Worm (Caenorhabditis elegans) whole organism, midembryonic: ENCODE results near the gene Y43F8C.15.

ENCODE experiments used
- T22C8.4 ChIP-seq: fragments of 200-800 bp; sonication (Bioruptor generic); IDR thresholded peaks from 2 replicates; pipeline ENCODE4 v1.3.6; 2022; ENCODE audit warnings: missing genetic modification characterization, missing compliant biosample characterization
- ref-1 ChIP-seq: fragments of 200-800 bp; sonication (Bioruptor generic); conservative IDR thresholded peaks from 2 replicates; pipeline ENCODE4 v1.3.6; 2022; ENCODE audit warnings: missing genetic modification reagents, missing genetic modification characterization, missing compliant biosample characterization
- tab-1 ChIP-seq: fragments of 200-800 bp; sonication (Bioruptor generic); IDR thresholded peaks from 2 replicates; pipeline ENCODE4 v1.3.6; 2022; ENCODE audit warnings: missing genetic modification characterization, missing compliant biosample characterization
- ztf-23 ChIP-seq: fragments of 200-800 bp; sonication (Bioruptor generic); IDR thresholded peaks from 2 replicates; pipeline ENCODE4 v1.3.6; 2022; ENCODE audit warnings: missing genetic modification reagents, missing genetic modification characterization, missing compliant biosample characterization

DNA sequence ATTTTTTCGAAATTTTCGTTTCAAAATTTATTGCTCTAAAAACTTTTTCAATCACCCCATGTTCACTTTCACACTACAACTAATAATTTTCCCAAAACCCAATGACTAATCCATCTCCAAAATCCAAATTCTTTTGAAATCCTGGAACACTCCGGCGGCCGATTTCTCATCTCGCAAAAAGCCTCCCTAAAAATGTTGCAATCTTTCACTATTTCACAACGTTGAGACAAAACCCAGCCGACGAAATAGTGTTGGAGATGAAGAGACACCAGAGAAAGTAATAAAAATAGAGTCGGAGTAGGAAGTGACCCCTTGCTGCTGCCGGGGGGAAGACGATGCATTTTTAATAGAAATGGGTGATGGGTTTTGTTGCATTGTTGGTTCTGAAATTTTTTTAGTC, 14.2 kb upstream of the Y43F8C.15 start:
- TF ChIP-seq ref-1 = no peak
- no peak for TF ChIP-seq ztf-23 (GFP tag; lab: Robert Waterston, UW)
- TF ChIP-seq tab-1 (GFP tag; lab: Robert Waterston, UW) = no peak
- no peak for TF ChIP-seq T22C8.4
